Fruit fly (Drosophila melanogaster) Kc167 (cell line): ENCODE measurements around the gene CG32148.

Experiments used
- Sin3A ChIP-seq: fragments of >200 bp; optimal IDR thresholded peaks from 2 replicates; lab custom pipeline; 2018; ENCODE audit warnings: missing external identifiers
- h ChIP-seq: fragments of >200 bp; optimal IDR thresholded peaks from 3 replicates; lab custom pipeline; 2018; ENCODE audit warnings: missing external identifiers
- insv ChIP-seq: fragments of >200 bp; optimal IDR thresholded peaks from 3 replicates; lab custom pipeline; 2018; ENCODE audit warnings: missing external identifiers
- psq ChIP-seq: fragments of >200 bp; optimal IDR thresholded peaks from 2 replicates; lab custom pipeline; 2017; ENCODE audit warnings: missing external identifiers
- ttk ChIP-seq: sonication (Bioruptor generic); optimal IDR thresholded peaks from 2 replicates; lab custom pipeline; 2017; ENCODE audit warnings: missing external identifiers

dm6 chr3L:14978496-14978894 lies 44.8 kb upstream of the CG32148 start:
- TF ChIP-seq psq (lab: Kevin White, UChicago) (no peak), insv (lab: Kevin White, UChicago) (no peak), Sin3A (no peak), h (lab: Kevin White, UChicago) (no peak), ttk (no peak)
